Fruit fly (Drosophila melanogaster) whole organism, pupa: ENCODE results near the gene bab1.

ENCODE experiments used
- CG10348 ChIP-seq: fragments of 200-800 bp; sonication (Bioruptor generic); IDR thresholded peaks from 2 replicates; pipeline ENCODE4 v1.3.6; 2022; ENCODE audit warnings: missing biosample characterization, missing genetic modification characterization
- CG13204 ChIP-seq: fragments of 200-800 bp; sonication (Bioruptor generic); optimal IDR thresholded peaks from 2 replicates; lab custom pipeline; 2018; ENCODE audit warnings: missing biosample characterization, mild to moderate bottlenecking, missing genetic modification characterization, moderate library complexity
- CG8301 ChIP-seq: fragments of 200-800 bp; sonication (Bioruptor generic); optimal IDR thresholded peaks from 2 replicates; lab custom pipeline; 2018; ENCODE audit warnings: missing biosample characterization, mild to moderate bottlenecking, missing genetic modification characterization
- CG9948 ChIP-seq: fragments of 200-800 bp; sonication (Bioruptor generic); optimal IDR thresholded peaks from 2 replicates; lab custom pipeline; 2018; ENCODE audit warnings: missing biosample characterization, mild to moderate bottlenecking, missing genetic modification characterization, moderate library complexity
- EcR ChIP-seq: fragments of 200-800 bp; sonication (Bioruptor generic); optimal IDR thresholded peaks from 3 replicates; lab custom pipeline; 2019; ENCODE audit warnings: missing biosample characterization, missing genetic modification characterization, mild to moderate bottlenecking, moderate library complexity, missing genetic modification reagents
- Snoo ChIP-seq: fragments of 200-800 bp; sonication (Bioruptor generic); optimal IDR thresholded peaks from 3 replicates; lab custom pipeline; 2017; ENCODE audit warnings: missing biosample characterization, mild to moderate bottlenecking, missing genetic modification characterization, inconsistent platforms
- fd96Ca ChIP-seq: fragments of 200-800 bp; sonication (Bioruptor generic); IDR thresholded peaks from 3 replicates; pipeline ENCODE4 v1.3.6; 2022; ENCODE audit warnings: missing biosample characterization, missing genetic modification characterization
- gl ChIP-seq: fragments of 200-800 bp; sonication (Bioruptor generic); optimal IDR thresholded peaks from 2 replicates; lab custom pipeline; 2018; ENCODE audit warnings: missing biosample characterization, mild to moderate bottlenecking, missing genetic modification characterization

DNA sequence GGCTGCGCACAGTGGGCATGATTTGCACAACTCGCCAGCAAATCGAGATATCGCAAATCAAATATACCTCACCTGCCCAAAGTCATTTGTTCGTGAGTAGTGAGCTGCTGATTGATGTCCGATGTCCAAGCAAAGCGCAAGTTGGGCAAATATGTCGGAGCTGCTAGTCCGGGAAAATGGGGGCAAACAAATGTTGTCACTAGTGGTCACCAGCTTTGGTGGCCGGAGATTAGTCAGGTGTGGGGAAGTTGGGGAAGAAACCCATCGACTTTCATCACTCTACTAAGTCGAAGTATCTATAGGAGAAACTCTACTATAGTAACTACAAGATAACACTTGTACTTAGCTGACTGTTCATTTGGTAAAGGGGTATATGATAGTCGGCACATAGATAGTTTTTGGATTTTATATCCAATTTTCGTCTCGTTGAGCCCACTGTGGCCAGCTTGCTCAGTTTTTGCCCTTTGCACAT lies 10.4 kb downstream of the bab1 start:
- no peak for TF ChIP-seq gl (tag; lab: Kevin White, UChicago)
- no peak for TF ChIP-seq CG8301 (tag; lab: Kevin White, UChicago)
- peak; percentile 23 for TF ChIP-seq CG9948 (tag; lab: Kevin White, UChicago)
- TF ChIP-seq Snoo (tag; lab: Kevin White, UChicago), result peak; percentile 55
- TF ChIP-seq CG10348, result no peak
- TF ChIP-seq fd96Ca (GFP tag; lab: Robert Waterston, UW), result no peak
- no peak for TF ChIP-seq CG13204 (GFP tag; lab: Kevin White, UChicago)
- TF ChIP-seq EcR (GFP tag; lab: Kevin White, UChicago), result no peak
